Worm (Caenorhabditis elegans): ENCODE results near the gene F08F1.4.

DNA sequence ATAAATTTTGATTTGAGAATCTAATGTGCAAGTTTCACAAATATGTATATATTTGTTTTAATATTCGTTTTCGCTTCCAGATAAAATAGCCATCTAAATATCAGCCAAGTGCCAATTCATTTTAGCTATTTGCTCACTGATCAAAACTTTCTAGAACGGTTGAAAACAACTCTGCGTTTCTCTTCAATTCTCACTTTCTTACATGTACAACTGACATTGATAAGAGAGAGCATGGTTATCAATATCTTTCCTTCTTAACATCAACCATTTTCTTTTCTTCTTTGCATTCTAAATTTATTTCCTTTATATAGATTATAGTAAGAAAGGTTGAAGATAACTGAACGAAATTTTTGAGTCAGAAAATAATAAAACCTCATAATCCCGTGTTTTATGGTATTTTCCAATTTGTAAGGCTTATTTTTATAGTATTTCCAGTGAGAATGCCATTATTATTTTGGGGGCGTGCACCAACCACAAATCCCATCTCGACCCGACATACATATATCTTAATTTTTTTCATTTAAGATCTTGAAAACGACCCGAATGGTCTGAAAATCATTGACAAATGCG, 15.2 kb downstream of the F08F1.4 start, which contains the start of gene F08F1.3:
- no peak for TF ChIP-seq him-1 (tag; optimal IDR thresholded peaks at IDR 0.05)
- no peak for TF ChIP-seq W03F9.2 (tag; optimal IDR thresholded peaks at IDR 0.05)
- TF ChIP-seq dao-5 (tag; optimal IDR thresholded peaks at IDR 0.05), result no peak

Data from whole organism, L4/young adult.